Worm (Caenorhabditis elegans): ENCODE measurements around the gene exc-14.

DNA sequence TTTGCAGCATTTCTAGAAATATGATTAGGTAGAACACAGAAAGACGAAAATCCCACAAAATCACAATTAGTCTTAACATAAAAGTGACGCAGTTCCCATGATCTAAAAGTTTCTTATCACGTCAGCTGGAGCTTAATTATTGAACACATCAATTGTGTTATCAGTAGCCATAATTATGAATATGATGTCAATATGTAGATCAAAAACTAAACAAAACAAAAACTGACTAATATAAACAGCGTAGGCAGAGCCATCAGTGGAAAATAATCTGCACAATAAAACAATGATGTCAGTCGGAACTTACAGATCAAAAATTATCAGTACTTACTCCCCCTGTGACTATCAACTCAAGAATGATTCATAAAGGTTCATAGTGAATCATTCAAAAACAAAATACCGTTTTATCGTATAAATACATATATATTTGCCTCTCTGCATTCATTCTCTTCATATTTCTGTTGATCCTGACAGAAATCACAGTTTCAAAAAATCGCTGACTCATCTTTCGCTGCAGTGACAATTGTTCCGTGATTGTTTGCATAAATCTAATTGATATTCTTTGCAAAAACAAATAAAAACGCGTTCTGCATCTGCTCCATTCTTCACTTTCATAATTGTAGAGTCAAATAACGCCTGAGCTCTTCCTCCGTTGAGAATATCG is 33.7 kb downstream of the exc-14 start, which contains the start of gene srr-6:
- TF ChIP-seq nhr-71 (tag; optimal IDR thresholded peaks at IDR 0.05) = no peak
- no peak for TF ChIP-seq snpc-4 (tag; optimal IDR thresholded peaks at IDR 0.05)
- TF ChIP-seq ces-1 (GFP tag; optimal IDR thresholded peaks at IDR 0.05) = no peak
- TF ChIP-seq nhr-12 (tag; optimal IDR thresholded peaks at IDR 0.05) = no peak
- no peak for TF ChIP-seq vab-15 (tag; optimal IDR thresholded peaks at IDR 0.05)
